Worm (Caenorhabditis elegans): Measurements from ENCODE around the gene gpx-3.

gpx-3 gene

DNA sequence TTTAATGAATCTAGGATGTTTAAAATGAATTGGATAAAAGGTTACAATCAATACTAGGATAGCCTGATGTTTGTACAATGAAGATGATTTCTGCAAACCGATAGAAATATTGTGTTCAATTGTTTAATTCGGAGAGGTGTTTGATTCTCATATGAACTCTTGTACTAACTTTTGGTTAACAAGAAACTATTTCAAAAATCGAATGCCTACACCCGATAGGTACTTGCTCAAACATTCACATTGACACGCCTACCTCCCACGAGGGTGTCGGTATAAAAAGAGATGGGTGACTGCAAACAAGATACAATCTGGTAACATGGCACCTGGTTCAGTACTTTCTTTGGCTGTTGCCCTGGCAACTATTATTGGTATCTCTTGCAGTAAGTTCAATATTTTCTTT is at the start of gene gpx-3:
Gene gpx-3, plus strand, starts transcription at position 301 of the 400 bp plus-strand sequence.
- TF ChIP-seq snpc-4 (tag; optimal IDR thresholded peaks at IDR 0.05) (no peak), sem-4 (tag; optimal IDR thresholded peaks at IDR 0.05) (no peak)

DNA sequence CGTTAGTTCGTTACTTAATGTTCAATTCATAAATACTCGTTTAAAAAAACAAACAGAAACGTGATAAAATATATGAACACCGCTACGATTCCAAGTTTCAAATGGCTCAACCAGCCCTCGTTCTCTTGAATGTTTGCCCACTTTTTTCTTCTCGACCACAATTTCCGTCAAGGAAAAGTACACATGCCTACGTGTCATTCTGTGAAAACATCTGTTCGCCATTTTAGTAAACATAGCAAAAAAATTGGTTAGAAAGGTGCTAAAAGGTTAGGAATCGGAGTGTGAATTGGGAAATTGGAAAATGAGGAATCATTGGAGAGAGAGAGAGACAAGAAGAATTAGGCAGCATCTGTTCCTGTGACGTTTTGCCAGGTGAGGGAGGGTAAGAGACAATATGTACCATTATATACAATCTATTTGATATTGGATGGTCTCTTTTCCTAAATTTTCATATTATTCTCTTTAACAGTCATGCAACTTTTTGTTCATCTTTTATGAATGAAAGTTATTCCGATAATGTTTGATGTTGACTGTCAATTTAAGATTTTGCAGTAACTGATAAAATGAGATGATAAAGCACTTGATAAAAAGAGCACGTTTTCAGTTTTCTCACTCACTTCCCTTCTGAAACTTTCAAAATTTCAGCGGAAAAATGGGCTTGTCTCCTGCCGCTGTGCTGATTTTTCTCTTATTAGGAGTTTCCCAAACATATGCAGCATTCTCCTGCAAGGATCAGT is 48.3 kb upstream of the gpx-3 start, which contains the start of gene nuc-1:
Gene nuc-1, plus strand, starts transcription at position 612 of the 737 bp plus-strand sequence.
- no peak for TF ChIP-seq nhr-21 (tag; optimal IDR thresholded peaks at IDR 0.05)
- TF ChIP-seq fos-1 (tag; optimal IDR thresholded peaks at IDR 0.05), result peak; percentile 69
- TF ChIP-seq nhr-6 (tag; optimal IDR thresholded peaks at IDR 0.05), result no peak

DNA sequence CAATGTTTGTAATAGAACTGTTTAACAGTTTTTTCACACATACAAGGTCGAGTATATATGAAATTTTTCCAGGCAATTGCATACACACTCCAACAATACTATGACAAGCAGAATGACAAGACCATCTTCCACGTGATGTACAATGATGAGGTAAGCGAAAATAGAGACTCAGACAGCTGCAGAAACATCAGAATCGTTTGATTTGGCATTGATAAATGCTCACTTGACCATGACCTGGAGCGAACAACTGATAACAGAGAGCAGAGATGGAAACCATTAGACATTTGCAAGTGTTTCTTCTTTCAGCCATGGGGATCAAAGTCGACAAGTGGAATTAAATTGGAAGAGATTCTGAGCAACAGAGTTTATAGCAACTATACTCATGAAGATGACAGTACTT is 47.3 kb upstream of the gpx-3 start:
- TF ChIP-seq alr-1 (tag; optimal IDR thresholded peaks at IDR 0.05), result no peak
- peak in 1 of 2 experiments; percentile 44 for TF ChIP-seq mdl-1 (tag; optimal IDR thresholded peaks at IDR 0.05)
- no peak for TF ChIP-seq nhr-21 (tag; optimal IDR thresholded peaks at IDR 0.05)
- TF ChIP-seq gmeb-1 (tag; optimal IDR thresholded peaks at IDR 0.05), result peak; percentile 18
- no peak for TF ChIP-seq ztf-4 (tag; optimal IDR thresholded peaks at IDR 0.05)
- TF ChIP-seq sma-3 (GFP tag; optimal IDR thresholded peaks at IDR 0.05), result peak; percentile 49
- TF ChIP-seq F13H6.1 (tag; optimal IDR thresholded peaks at IDR 0.05), result peak; percentile 61
- TF ChIP-seq sma-9 (GFP tag; optimal IDR thresholded peaks at IDR 0.05), result peak; percentile 90
- no peak for TF ChIP-seq sma-9 (tag; optimal IDR thresholded peaks at IDR 0.05)
- TF ChIP-seq crh-2 (tag; optimal IDR thresholded peaks at IDR 0.05), result peak; percentile 79
- TF ChIP-seq lin-13 (GFP tag; optimal IDR thresholded peaks at IDR 0.05), result no peak
- TF ChIP-seq fos-1 (tag; optimal IDR thresholded peaks at IDR 0.05), result peak; percentile 94
- peak; percentile 51 for TF ChIP-seq nhr-129 (tag; optimal IDR thresholded peaks at IDR 0.05)

DNA sequence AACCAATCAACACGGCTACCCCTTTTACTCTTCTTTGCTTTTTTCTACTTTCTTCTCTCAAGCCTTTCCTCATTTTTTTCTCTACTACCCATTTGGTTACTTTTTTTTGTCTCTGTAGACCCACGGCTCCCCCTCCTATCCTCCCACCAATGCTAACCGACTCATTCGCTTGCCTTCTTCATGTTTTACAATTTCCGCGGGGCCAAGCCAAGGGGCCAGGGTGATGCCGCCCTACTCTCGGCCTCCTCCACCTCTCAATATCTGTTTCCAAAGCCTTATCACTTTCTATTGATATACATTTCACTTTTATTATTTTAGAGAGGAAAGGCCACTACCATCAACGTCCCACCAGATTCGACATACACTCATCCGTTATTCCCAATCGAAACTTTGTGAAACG is 44.4 kb upstream of the gpx-3 start, which contains the start of gene F49E2.5:
Gene F49E2.5, plus strand, starts transcription at position 301 of the 400 bp plus-strand sequence.
- TF ChIP-seq nhr-12 (tag; optimal IDR thresholded peaks at IDR 0.05) (no peak), mdl-1 (tag; optimal IDR thresholded peaks at IDR 0.05) (no peak), F13H6.1 (tag; optimal IDR thresholded peaks at IDR 0.05) (peak; percentile 5)

DNA sequence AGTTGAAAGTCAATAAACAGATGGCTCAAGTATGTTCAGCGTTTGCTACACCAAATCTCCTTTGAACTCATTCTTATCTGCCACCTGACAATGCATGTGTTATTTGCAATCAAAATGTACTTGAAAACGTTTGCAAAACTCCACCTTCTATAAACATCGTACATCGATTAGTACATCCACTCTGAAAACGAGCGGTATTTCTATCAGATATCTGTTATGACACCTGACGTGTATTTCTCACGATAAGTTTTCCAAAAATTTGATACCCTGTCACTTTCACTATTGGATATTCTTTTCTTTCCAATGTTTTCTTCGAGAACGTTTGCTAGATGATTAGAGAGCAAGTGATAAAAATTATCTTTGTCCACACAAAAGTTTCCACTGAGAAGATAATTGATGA is 43.3 kb upstream of the gpx-3 start:
- TF ChIP-seq nhr-10 (tag; optimal IDR thresholded peaks at IDR 0.05), result no peak
- TF ChIP-seq blmp-1 (tag; optimal IDR thresholded peaks at IDR 0.05; ENCODE audit: insufficient read depth), result peak; percentile 61
- TF ChIP-seq lin-11 (tag; optimal IDR thresholded peaks at IDR 0.05), result no peak
- peak; percentile 60 for TF ChIP-seq F13H6.1 (tag; optimal IDR thresholded peaks at IDR 0.05)
- TF ChIP-seq sma-9 (GFP tag; optimal IDR thresholded peaks at IDR 0.05), result peak; percentile 25
- no peak for TF ChIP-seq sma-9 (tag; optimal IDR thresholded peaks at IDR 0.05)
- no peak for TF ChIP-seq ZK546.5 (tag; optimal IDR thresholded peaks at IDR 0.05)
- TF ChIP-seq elt-1 (tag; optimal IDR thresholded peaks at IDR 0.05), result no peak
- peak; percentile 58 for TF ChIP-seq crh-2 (tag; optimal IDR thresholded peaks at IDR 0.05)
- TF ChIP-seq alr-1 (tag; optimal IDR thresholded peaks at IDR 0.05), result no peak
- no peak for TF ChIP-seq nhr-12 (tag; optimal IDR thresholded peaks at IDR 0.05)
- TF ChIP-seq nhr-77 (tag; optimal IDR thresholded peaks at IDR 0.05), result no peak
- TF ChIP-seq ztf-11 (tag; optimal IDR thresholded peaks at IDR 0.05), result no peak
- peak; percentile 60 for TF ChIP-seq C34F6.9 (tag; optimal IDR thresholded peaks at IDR 0.05)
- TF ChIP-seq lsy-2 (tag; optimal IDR thresholded peaks at IDR 0.05), result peak in 1 of 2 experiments; percentile 23
- no peak for TF ChIP-seq ceh-82 (tag; optimal IDR thresholded peaks at IDR 0.05)
- TF ChIP-seq lin-39 (tag; optimal IDR thresholded peaks at IDR 0.05), result no peak
- TF ChIP-seq aly-2 (tag; optimal IDR thresholded peaks at IDR 0.05), result no peak
- no peak for TF ChIP-seq peb-1 (tag; optimal IDR thresholded peaks at IDR 0.05)
- TF ChIP-seq unc-39 (tag; optimal IDR thresholded peaks at IDR 0.05), result no peak
- TF ChIP-seq egl-27 (tag; optimal IDR thresholded peaks at IDR 0.05), result no peak
- TF ChIP-seq mdl-1 (tag; optimal IDR thresholded peaks at IDR 0.05), result no peak
- peak; percentile 74 for TF ChIP-seq nhr-129 (tag; optimal IDR thresholded peaks at IDR 0.05)
- no peak for TF ChIP-seq snpc-4 (tag; optimal IDR thresholded peaks at IDR 0.05)
- no peak for TF ChIP-seq mbf-1 (tag; optimal IDR thresholded peaks at IDR 0.05)
- no peak for TF ChIP-seq ztf-1 (GFP tag; conservative IDR thresholded peaks at IDR 0.05)
- no peak for TF ChIP-seq fos-1 (tag; optimal IDR thresholded peaks at IDR 0.05)
